Fruit fly (Drosophila melanogaster) whole organism, embryonic: ENCODE results near the gene melt.

ENCODE experiments used
- CG10209 ChIP-seq: fragments of 200-800 bp; sonication (Bioruptor generic); optimal IDR thresholded peaks from 3 replicates; lab custom pipeline; 2017; ENCODE audit warnings: missing biosample characterization, mild to moderate bottlenecking, missing genetic modification characterization, missing genetic modification reagents
- CG10274 ChIP-seq: fragments of 200-800 bp; sonication (Bioruptor generic); optimal IDR thresholded peaks from 3 replicates; lab custom pipeline; 2017; ENCODE audit warnings: missing biosample characterization, mild to moderate bottlenecking, missing genetic modification characterization
- CG10979 ChIP-seq: fragments of 200-800 bp; sonication (Bioruptor generic); optimal IDR thresholded peaks from 2 replicates; lab custom pipeline; 2018; ENCODE audit warnings: missing biosample characterization, mild to moderate bottlenecking, missing genetic modification characterization, moderate library complexity
- CG12659 ChIP-seq: fragments of 200-800 bp; sonication (Bioruptor generic); optimal IDR thresholded peaks from 3 replicates; lab custom pipeline; 2017; ENCODE audit warnings: mild to moderate bottlenecking, missing biosample characterization, missing genetic modification reagents, missing genetic modification characterization
- CG15514 ChIP-seq: fragments of 200-800 bp; sonication (Bioruptor generic); optimal IDR thresholded peaks from 3 replicates; lab custom pipeline; 2017; ENCODE audit warnings: missing biosample characterization, missing genetic modification characterization, mild to moderate bottlenecking, moderate library complexity, missing genetic modification reagents
- CG15601 ChIP-seq: fragments of 200-800 bp; sonication (Bioruptor generic); optimal IDR thresholded peaks from 3 replicates; lab custom pipeline; 2019; ENCODE audit warnings: missing biosample characterization, mild to moderate bottlenecking, missing genetic modification characterization, moderate library complexity
- CG2875 ChIP-seq: fragments of 200-800 bp; sonication (Bioruptor generic); optimal IDR thresholded peaks from 2 replicates; lab custom pipeline; 2017; ENCODE audit warnings: missing biosample characterization, mild to moderate bottlenecking, missing genetic modification characterization, missing genetic modification reagents
- CG3281 ChIP-seq: fragments of 200-800 bp; sonication (Bioruptor generic); optimal IDR thresholded peaks from 3 replicates; lab custom pipeline; 2017; ENCODE audit warnings: missing biosample characterization, mild to moderate bottlenecking, missing genetic modification characterization
- CG33213 ChIP-seq: fragments of 200-800 bp; sonication (Bioruptor generic); optimal IDR thresholded peaks from 3 replicates; lab custom pipeline; 2016; ENCODE audit warnings: missing biosample characterization, missing genetic modification characterization
- CG6683 ChIP-seq: fragments of 200-800 bp; sonication (Bioruptor generic); optimal IDR thresholded peaks from 2 replicates; lab custom pipeline; 2017; ENCODE audit warnings: missing biosample characterization, mild to moderate bottlenecking, missing genetic modification characterization, missing genetic modification reagents
- CG7839 ChIP-seq: fragments of 200-800 bp; sonication (Bioruptor generic); optimal IDR thresholded peaks from 3 replicates; lab custom pipeline; 2018; ENCODE audit warnings: missing biosample characterization, mild to moderate bottlenecking, missing genetic modification characterization, moderate library complexity
- CG9797 ChIP-seq: fragments of 200-800 bp; sonication (Bioruptor generic); optimal IDR thresholded peaks from 3 replicates; lab custom pipeline; 2018; ENCODE audit warnings: missing biosample characterization, mild to moderate bottlenecking, missing genetic modification characterization
- CHES-1-like ChIP-seq: fragments of 200-800 bp; sonication (Bioruptor generic); optimal IDR thresholded peaks from 2 replicates; lab custom pipeline; 2016; ENCODE audit warnings: missing biosample characterization, missing genetic modification characterization
- Fer2 ChIP-seq: fragments of 200-800 bp; sonication (Bioruptor generic); optimal IDR thresholded peaks from 2 replicates; lab custom pipeline; 2018; ENCODE audit warnings: missing biosample characterization, mild to moderate bottlenecking, missing genetic modification characterization, moderate library complexity
- GATAe ChIP-seq: fragments of 200-800 bp; sonication (Bioruptor generic); conservative IDR thresholded peaks from 2 replicates; pipeline ENCODE4 v1.3.6; 2022; ENCODE audit warnings: missing biosample characterization, missing genetic modification characterization
- HLH4C ChIP-seq: fragments of 200-800 bp; sonication (Bioruptor generic); IDR thresholded peaks from 3 replicates; pipeline ENCODE4 v1.3.6; 2022; ENCODE audit warnings: missing biosample characterization, missing genetic modification characterization; ENCODE audit not compliant: partially characterized antibody
- Hey ChIP-seq: fragments of 200-800 bp; sonication (Bioruptor generic); optimal IDR thresholded peaks from 3 replicates; lab custom pipeline; 2018; ENCODE audit warnings: missing biosample characterization, mild to moderate bottlenecking, missing genetic modification characterization
- HmgZ ChIP-seq: fragments of 200-800 bp; sonication (Bioruptor generic); optimal IDR thresholded peaks from 2 replicates; lab custom pipeline; 2018; ENCODE audit warnings: missing biosample characterization, mild to moderate bottlenecking, missing genetic modification characterization
- NC2β ChIP-seq: fragments of 200-800 bp; sonication (Bioruptor generic); optimal IDR thresholded peaks from 2 replicates; lab custom pipeline; 2016; ENCODE audit warnings: missing biosample characterization, missing genetic modification characterization
- Sin3A ChIP-seq: fragments of >200 bp; optimal IDR thresholded peaks from 2 replicates; lab custom pipeline; 2018
- Sry-δ ChIP-seq: fragments of 200-800 bp; sonication (Bioruptor generic); optimal IDR thresholded peaks from 2 replicates; lab custom pipeline; 2016; ENCODE audit warnings: missing biosample characterization, missing genetic modification characterization
- crp ChIP-seq, 2 experiments: fragments of 200-800 bp; sonication (Bioruptor generic); optimal IDR thresholded peaks; 2 replicates in 1 of 2; 3 replicates in 1 of 2; lab custom pipeline; 2017; ENCODE audit warnings: missing biosample characterization in 2 of 2, missing genetic modification characterization in 2 of 2, mild to moderate bottlenecking in 1 of 2, moderate library complexity in 1 of 2
- dmrt99B ChIP-seq: fragments of 200-800 bp; sonication (Bioruptor generic); optimal IDR thresholded peaks from 2 replicates; lab custom pipeline; 2018; ENCODE audit warnings: missing biosample characterization, mild to moderate bottlenecking, missing genetic modification characterization, moderate library complexity
- gfzf ChIP-seq: fragments of 200-800 bp; sonication (Bioruptor generic); optimal IDR thresholded peaks from 2 replicates; lab custom pipeline; 2016; ENCODE audit warnings: missing biosample characterization, mild to moderate bottlenecking, missing genetic modification characterization, moderate library complexity
- hbn ChIP-seq: fragments of 200-800 bp; sonication (Bioruptor generic); IDR thresholded peaks from 2 replicates; pipeline ENCODE4 v1.3.6; 2022; ENCODE audit warnings: missing biosample characterization, missing genetic modification characterization; ENCODE audit not compliant: partially characterized antibody
- jumu ChIP-seq: fragments of 200-800 bp; sonication (Bioruptor generic); optimal IDR thresholded peaks from 3 replicates; lab custom pipeline; 2016; ENCODE audit warnings: missing biosample characterization, missing genetic modification characterization
- knrl ChIP-seq: fragments of 200-800 bp; sonication (Bioruptor generic); IDR thresholded peaks from 3 replicates; pipeline ENCODE4 v1.3.6; 2022; ENCODE audit warnings: missing biosample characterization, missing genetic modification characterization; ENCODE audit not compliant: partially characterized antibody
- phol ChIP-seq: fragments of 200-800 bp; sonication (Bioruptor generic); optimal IDR thresholded peaks from 3 replicates; lab custom pipeline; 2018; ENCODE audit warnings: missing biosample characterization, mild to moderate bottlenecking, missing genetic modification characterization, moderate library complexity
- pum ChIP-seq: fragments of 200-800 bp; sonication (Bioruptor generic); optimal IDR thresholded peaks from 2 replicates; lab custom pipeline; 2016; ENCODE audit warnings: missing biosample characterization, missing genetic modification characterization
- rib ChIP-seq: fragments of 200-800 bp; sonication (Bioruptor generic); IDR thresholded peaks from 2 replicates; pipeline ENCODE4 v1.3.6; 2022; ENCODE audit warnings: missing biosample characterization, missing genetic modification characterization
- schlank ChIP-seq: fragments of 200-800 bp; sonication (Bioruptor generic); optimal IDR thresholded peaks from 2 replicates; lab custom pipeline; 2018; ENCODE audit warnings: missing biosample characterization, mild to moderate bottlenecking, missing genetic modification characterization
- stwl ChIP-seq: fragments of 200-800 bp; sonication (Bioruptor generic); optimal IDR thresholded peaks from 3 replicates; lab custom pipeline; 2018; ENCODE audit warnings: missing biosample characterization, mild to moderate bottlenecking, missing genetic modification characterization, moderate library complexity
- trem ChIP-seq: fragments of 200-800 bp; optimal IDR thresholded peaks from 3 replicates; lab custom pipeline; 2019; ENCODE audit warnings: missing biosample characterization, mild to moderate bottlenecking, missing genetic modification characterization, moderate library complexity
- vnd ChIP-seq: fragments of 200-800 bp; sonication (Bioruptor generic); IDR thresholded peaks from 3 replicates; pipeline ENCODE4 v1.3.6; 2022; ENCODE audit warnings: missing biosample characterization, missing genetic modification characterization; ENCODE audit not compliant: partially characterized antibody
- zen ChIP-seq: fragments of 200-800 bp; sonication (Bioruptor generic); optimal IDR thresholded peaks from 3 replicates; lab custom pipeline; 2018; ENCODE audit warnings: missing biosample characterization, mild to moderate bottlenecking, missing genetic modification characterization, moderate library complexity
- zen2 ChIP-seq: fragments of 200-800 bp; sonication (Bioruptor generic); IDR thresholded peaks from 3 replicates; pipeline ENCODE4 v1.3.6; 2022; ENCODE audit warnings: missing biosample characterization, missing genetic modification characterization; ENCODE audit not compliant: partially characterized antibody
- zfh1 ChIP-seq: fragments of 200-800 bp; sonication (Bioruptor generic); IDR thresholded peaks from 3 replicates; pipeline ENCODE4 v1.3.6; 2022; ENCODE audit warnings: missing biosample characterization, missing genetic modification characterization

melt gene

dm6 chr3L:7125289-7125955 lies 8.9 kb upstream of the melt start, which contains the start of the genes msl-3 and BBS1 (continued):
- peak; percentile 28 for TF ChIP-seq zen (tag; lab: Kevin White, UChicago)
- peak; percentile 56 for TF ChIP-seq CG12659 (GFP tag; lab: Kevin White, UChicago)
- TF ChIP-seq CG33213 (GFP tag; lab: Kevin White, UChicago), result peak; percentile 40
- peak; percentile 66 for TF ChIP-seq CG15601
- TF ChIP-seq CG15514, result peak; percentile 76
- no peak for TF ChIP-seq Hey (tag; lab: Kevin White, UChicago)
- TF ChIP-seq zen2 (GFP tag; lab: Robert Waterston, UW), result peak; percentile 22; the same call in 1 of the 3 replicates
- no peak for TF ChIP-seq crp (GFP tag; optimal IDR thresholded peaks at IDR 0.05; lab: Kevin White, UChicago)
- peak; percentile 64 for TF ChIP-seq Sin3A (lab: Kevin White, UChicago)
- peak; percentile 76 for TF ChIP-seq trem (tag; lab: Kevin White, UChicago)
- TF ChIP-seq pum (GFP tag; lab: Kevin White, UChicago), result no peak
- TF ChIP-seq rib, result no peak
- TF ChIP-seq CG10979 (tag; lab: Kevin White, UChicago), result peak; percentile 14
- TF ChIP-seq knrl (GFP tag; lab: Robert Waterston, UW), result peak; percentile 59
- no peak for TF ChIP-seq zfh1
- peak; percentile 86 for TF ChIP-seq CG9797 (GFP tag; lab: Kevin White, UChicago)
- TF ChIP-seq CHES-1-like (GFP tag; lab: Kevin White, UChicago), result peak; percentile 42
- TF ChIP-seq gfzf (GFP tag; lab: Kevin White, UChicago), result peak; percentile 49
- peak; percentile 40 for TF ChIP-seq HmgZ (tag; lab: Kevin White, UChicago)
- no peak for TF ChIP-seq CG6683
- TF ChIP-seq jumu (GFP tag; lab: Kevin White, UChicago), result no peak
- TF ChIP-seq stwl (tag; lab: Kevin White, UChicago), result peak; percentile 88
- TF ChIP-seq NC2β (GFP tag; lab: Kevin White, UChicago), result no peak
- TF ChIP-seq GATAe (GFP tag; lab: Robert Waterston, UW), result no peak
- TF ChIP-seq CG10274 (GFP tag; lab: Kevin White, UChicago), result no peak
- no peak for TF ChIP-seq Fer2 (tag; lab: Kevin White, UChicago)
- peak; percentile 2 for TF ChIP-seq CG3281 (GFP tag; lab: Kevin White, UChicago)
- TF ChIP-seq CG7839, result no peak
- peak; percentile 97 for TF ChIP-seq Sry-δ (GFP tag; lab: Kevin White, UChicago)
- TF ChIP-seq dmrt99B (tag; lab: Kevin White, UChicago), result no peak
- peak; percentile 81 for TF ChIP-seq HLH4C (GFP tag; lab: Robert Waterston, UW)
- TF ChIP-seq CG2875 (GFP tag; lab: Kevin White, UChicago), result no peak
- peak; percentile 40; the same call in 1 of the 3 replicates for TF ChIP-seq vnd
- TF ChIP-seq CG10209 (GFP tag; lab: Kevin White, UChicago), result no peak
- TF ChIP-seq hbn (GFP tag; lab: Robert Waterston, UW), result 0 out of 2 replicates have a peak, but pooled peaks have one; percentile 52
- no peak for TF ChIP-seq schlank (tag; lab: Kevin White, UChicago)
- TF ChIP-seq phol (tag; lab: Kevin White, UChicago), result peak; percentile 28
